Worm (Caenorhabditis elegans): ENCODE results near the gene faxc-1.
A peak's percentile ranks its signal among the peaks of the same experiment; 100 is the strongest.

Gene faxc-1

ce11 chrII:12263971-12264554 is at the start of gene faxc-1:
TSS of gene faxc-1 (plus strand) at chrII:12264192.
- no peak for TF ChIP-seq hmg-1.2 (GFP tag; IDR thresholded peaks at IDR 0.05)
- no peak for TF ChIP-seq bed-2 (GFP tag; IDR thresholded peaks at IDR 0.05)
- TF ChIP-seq T07F8.4 (tag; optimal IDR thresholded peaks at IDR 0.05): no peak
- no peak for TF ChIP-seq ets-4 (GFP tag; optimal IDR thresholded peaks at IDR 0.05)
- no peak for TF ChIP-seq ceh-27 (GFP tag; optimal IDR thresholded peaks at IDR 0.05)
- no peak for TF ChIP-seq F37B4.10 (GFP tag; IDR thresholded peaks at IDR 0.05)
- TF ChIP-seq K12H6.12 (tag; optimal IDR thresholded peaks at IDR 0.05): no peak
- TF ChIP-seq F10E7.11 (tag; optimal IDR thresholded peaks at IDR 0.05): no peak
- TF ChIP-seq ceh-58 (GFP tag; IDR thresholded peaks at IDR 0.05): no peak
- TF ChIP-seq akir-1 (GFP tag; optimal IDR thresholded peaks at IDR 0.05): no peak
- TF ChIP-seq snpc-1.3 (tag; optimal IDR thresholded peaks at IDR 0.05; ENCODE audit: insufficient read depth): no peak
- TF ChIP-seq F55B11.4 (tag; optimal IDR thresholded peaks at IDR 0.05; ENCODE audit: borderline replicate concordance, insufficient read depth): no peak
- TF ChIP-seq efl-1 (GFP tag; optimal IDR thresholded peaks at IDR 0.05): no peak
- TF ChIP-seq ztf-6 (GFP tag; IDR thresholded peaks at IDR 0.05): no peak
- no peak for TF ChIP-seq F52B5.7 (tag; optimal IDR thresholded peaks at IDR 0.05)
- TF ChIP-seq T26A5.8 (tag; optimal IDR thresholded peaks at IDR 0.05): no peak
- no peak for TF ChIP-seq nfya-1 (tag; optimal IDR thresholded peaks at IDR 0.05; ENCODE audit: borderline replicate concordance, insufficient read depth)

- TF ChIP-seq madf-3 (GFP tag; IDR thresholded peaks at IDR 0.05): no peak
- peak; percentile 83 for TF ChIP-seq zfh-2 (GFP tag; conservative IDR thresholded peaks at IDR 0.05)
- no peak for TF ChIP-seq tlf-1 (GFP tag; optimal IDR thresholded peaks at IDR 0.05)
- TF ChIP-seq mes-4 (tag; optimal IDR thresholded peaks at IDR 0.05): no peak
- TF ChIP-seq akir-1 (GFP tag; optimal IDR thresholded peaks at IDR 0.05): no peak
- 0 out of 2 replicates have a peak, but pooled peaks have one; percentile 18 for TF ChIP-seq egl-44 (GFP tag; IDR thresholded peaks at IDR 0.05)
- no peak for TF ChIP-seq B0035.1 (tag; optimal IDR thresholded peaks at IDR 0.05)
- peak; percentile 40; the same call in 1 of the 2 replicates for TF ChIP-seq egrh-3 (GFP tag; IDR thresholded peaks at IDR 0.05)
- no peak for TF ChIP-seq C17E4.6 (GFP tag; IDR thresholded peaks at IDR 0.05)
- no peak for TF ChIP-seq ama-1 (optimal IDR thresholded peaks at IDR 0.05)
- no peak for TF ChIP-seq ama-1 (GFP tag; optimal IDR thresholded peaks at IDR 0.05)
Measured at ce11 chrII:12214562-12214961, 49.4 kb upstream of the faxc-1 start.

ce11 chrII:12222524-12222923 is 41.5 kb upstream of the faxc-1 start:
- TF ChIP-seq ztf-6 (GFP tag; IDR thresholded peaks at IDR 0.05) (no peak), gei-17 (GFP tag; optimal IDR thresholded peaks at IDR 0.05) (peak; percentile 36), lin-40 (tag; optimal IDR thresholded peaks at IDR 0.05) (peak; percentile 73), chd-7 (tag; optimal IDR thresholded peaks at IDR 0.05) (peak; percentile 54), dox-1 (GFP tag; IDR thresholded peaks at IDR 0.05) (peak; percentile 75), B0035.1 (tag; optimal IDR thresholded peaks at IDR 0.05) (no peak), nhr-90 (tag; optimal IDR thresholded peaks at IDR 0.05) (peak; percentile 30), unc-130 (GFP tag; optimal IDR thresholded peaks at IDR 0.05) (no peak), somi-1 (GFP tag; optimal IDR thresholded peaks at IDR 0.05) (no peak), K11D2.4 (GFP tag; IDR thresholded peaks at IDR 0.05) (peak; percentile 67; the same call in 1 of the 2 replicates), ztf-26 (tag; optimal IDR thresholded peaks at IDR 0.05) (peak; percentile 53), hmg-20 (GFP tag; IDR thresholded peaks at IDR 0.05) (peak; percentile 19; the same call in 1 of the 2 replicates), sptf-2 (GFP tag; optimal IDR thresholded peaks at IDR 0.05) (no peak), nfyb-1 (GFP tag; IDR thresholded peaks at IDR 0.05) (peak; percentile 79), mcd-1 (GFP tag; IDR thresholded peaks at IDR 0.05) (peak; percentile 68), snpc-4 (GFP tag; optimal IDR thresholded peaks at IDR 0.05) (peak; percentile 62), snpc-4 (tag; optimal IDR thresholded peaks at IDR 0.05) (peak; percentile 50 to 87 (median 81)), efl-1 (GFP tag; optimal IDR thresholded peaks at IDR 0.05) (no peak), ekl-4 (GFP tag; IDR thresholded peaks at IDR 0.05) (peak; percentile 79), ztf-22 (GFP tag; optimal IDR thresholded peaks at IDR 0.05) (no peak), lin-26 (GFP tag; IDR thresholded peaks at IDR 0.05) (0 out of 2 replicates have a peak, but pooled peaks have one; percentile 59), Y53G8AR.9 (GFP tag; conservative IDR thresholded peaks at IDR 0.05) (0 out of 2 replicates have a peak, but pooled peaks have one; percentile 14)
